Worm (Caenorhabditis elegans) whole organism, midembryonic: ENCODE measurements around the gene hrg-2.

Source experiments
- cog-1 ChIP-seq: sonication (generic microtip); optimal IDR thresholded peaks from 2 replicates; lab custom pipeline; 2016; ENCODE audit warnings: missing genetic modification characterization, missing compliant biosample characterization
- flt-1 ChIP-seq: fragments of 200-800 bp; sonication (Bioruptor generic); IDR thresholded peaks from 2 replicates; pipeline ENCODE4 v1.3.6; 2022; ENCODE audit warnings: missing genetic modification characterization, missing compliant biosample characterization
- tab-1 ChIP-seq: fragments of 200-800 bp; sonication (Bioruptor generic); IDR thresholded peaks from 2 replicates; pipeline ENCODE4 v1.3.6; 2022; ENCODE audit warnings: missing genetic modification characterization, missing compliant biosample characterization

- TF ChIP-seq tab-1 (GFP tag; lab: Robert Waterston, UW) (no peak), flt-1 (GFP tag; lab: Robert Waterston, UW) (no peak), cog-1 (tag; lab: Kevin White, UChicago) (no peak)
Observed at ce11 chrV:12441420-12441819, 31.1 kb upstream of the hrg-2 start, which contains the start of gene pals-37.
